Worm (Caenorhabditis elegans) whole organism, L2 larva: Measurements from ENCODE around the gene F59A1.11.

ENCODE experiments used
- egl-27 ChIP-seq: sonication (generic microtip); optimal IDR thresholded peaks from 3 replicates; lab custom pipeline; 2017; ENCODE audit warnings: missing biosample characterization, missing genetic modification reagents, missing genetic modification characterization
- lin-13 ChIP-seq: fragments of 150-350 bp; optimal IDR thresholded peaks from 2 replicates; lab custom pipeline; 2014; ENCODE audit warnings: missing biosample characterization, missing genetic modification reagents, missing genetic modification characterization
- nhr-25 ChIP-seq: fragments of 150-350 bp; sonication (generic microtip); optimal IDR thresholded peaks from 3 replicates; lab custom pipeline; 2014; ENCODE audit warnings: missing biosample characterization, missing genetic modification characterization
- nhr-6 ChIP-seq: fragments of 150-350 bp; optimal IDR thresholded peaks from 2 replicates; lab custom pipeline; 2014; ENCODE audit warnings: missing biosample characterization, missing genetic modification characterization
- unc-55 ChIP-seq: fragments of 150-350 bp; sonication (generic microtip); optimal IDR thresholded peaks from 3 replicates; lab custom pipeline; 2014; ENCODE audit warnings: missing biosample characterization, missing genetic modification reagents, missing genetic modification characterization
- unc-62 ChIP-seq: fragments of 150-350 bp; optimal IDR thresholded peaks from 2 replicates; lab custom pipeline; 2014; ENCODE audit warnings: missing biosample characterization, missing genetic modification reagents, missing genetic modification characterization
- ztf-11 ChIP-seq: sonication (generic microtip); optimal IDR thresholded peaks from 2 replicates; lab custom pipeline; 2017; ENCODE audit warnings: missing biosample characterization, missing genetic modification characterization

ce11 chrV:17620266-17620665 lies 45.5 kb downstream of the F59A1.11 start, which contains the start of gene Y6G8.8:
- no peak for TF ChIP-seq nhr-25 (tag; lab: Kevin White, UChicago)
- TF ChIP-seq ztf-11 (tag; lab: Kevin White, UChicago): no peak
- TF ChIP-seq nhr-6 (tag; lab: Kevin White, UChicago): no peak
- TF ChIP-seq egl-27 (tag; lab: Kevin White, UChicago): no peak
- TF ChIP-seq unc-62 (GFP tag; lab: Kevin White, UChicago): no peak
- no peak for TF ChIP-seq lin-13
- no peak for TF ChIP-seq unc-55
